Worm (Caenorhabditis elegans) whole organism, mixed stage, embryonic: ENCODE results near the gene B0348.10.

ENCODE experiments used
- M03D4.4 ChIP-seq: sonication (generic microtip); optimal IDR thresholded peaks from 2 replicates; lab custom pipeline; 2017; ENCODE audit warnings: mild to moderate bottlenecking, missing genetic modification characterization, missing compliant biosample characterization
- bed-3 ChIP-seq: fragments of 200-800 bp; sonication (Bioruptor generic); optimal IDR thresholded peaks from 3 replicates; lab custom pipeline; 2018; ENCODE audit warnings: mild to moderate bottlenecking, missing genetic modification characterization, moderate library complexity, missing compliant biosample characterization
- blmp-1 ChIP-seq: fragments of 150-350 bp; optimal IDR thresholded peaks from 2 replicates; lab custom pipeline; 2014; ENCODE audit warnings: missing biosample characterization, missing genetic modification characterization
- ceh-39 ChIP-seq: fragments of 150-350 bp; optimal IDR thresholded peaks from 2 replicates; lab custom pipeline; 2014; ENCODE audit warnings: missing biosample characterization, missing genetic modification characterization
- ceh-43 ChIP-seq: fragments of 200-800 bp; sonication (Bioruptor generic); optimal IDR thresholded peaks from 2 replicates; lab custom pipeline; 2018; ENCODE audit warnings: mild to moderate bottlenecking, missing genetic modification characterization, moderate library complexity, missing compliant biosample characterization
- ceh-83 ChIP-seq: fragments of 200-800 bp; sonication (Bioruptor generic); optimal IDR thresholded peaks from 2 replicates; lab custom pipeline; 2018; ENCODE audit warnings: mild to moderate bottlenecking, missing genetic modification characterization, missing compliant biosample characterization
- ces-1 ChIP-seq: fragments of 150-350 bp; optimal IDR thresholded peaks from 2 replicates; lab custom pipeline; 2014; ENCODE audit warnings: missing biosample characterization, missing genetic modification reagents, missing genetic modification characterization
- cnd-1 ChIP-seq: fragments of 200-800 bp; sonication (Bioruptor generic); optimal IDR thresholded peaks from 2 replicates; lab custom pipeline; 2018; ENCODE audit warnings: mild to moderate bottlenecking, missing genetic modification characterization, missing compliant biosample characterization
- drap-1 ChIP-seq: fragments of 200-800 bp; sonication (Bioruptor generic); optimal IDR thresholded peaks from 3 replicates; lab custom pipeline; 2018; ENCODE audit warnings: mild to moderate bottlenecking, missing genetic modification characterization, missing compliant biosample characterization
- elt-1 ChIP-seq: sonication (generic microtip); optimal IDR thresholded peaks from 2 replicates; lab custom pipeline; 2017; ENCODE audit warnings: missing genetic modification characterization, mild to moderate bottlenecking, missing compliant biosample characterization, antibody characterized with exemption, moderate library complexity, borderline replicate concordance; ENCODE audit not compliant: insufficient read depth
- elt-3 ChIP-seq: fragments of 150-350 bp; optimal IDR thresholded peaks from 2 replicates; lab custom pipeline; 2014; ENCODE audit warnings: missing biosample characterization, missing genetic modification characterization
- flh-1 ChIP-seq: fragments of 200-800 bp; sonication (Bioruptor generic); optimal IDR thresholded peaks from 2 replicates; lab custom pipeline; 2018; ENCODE audit warnings: mild to moderate bottlenecking, missing genetic modification characterization, moderate library complexity, missing compliant biosample characterization
- ham-2 ChIP-seq: fragments of 200-800 bp; sonication (Bioruptor generic); optimal IDR thresholded peaks from 2 replicates; lab custom pipeline; 2018; ENCODE audit warnings: mild to moderate bottlenecking, missing genetic modification characterization, missing compliant biosample characterization
- hlh-1 ChIP-seq: fragments of 150-350 bp; optimal IDR thresholded peaks from 2 replicates; lab custom pipeline; 2014; ENCODE audit warnings: missing biosample characterization, missing genetic modification reagents, missing genetic modification characterization
- lin-13 ChIP-seq: fragments of 150-350 bp; optimal IDR thresholded peaks from 2 replicates; lab custom pipeline; 2014; ENCODE audit warnings: missing biosample characterization, missing genetic modification characterization
- lin-32 ChIP-seq: fragments of 200-800 bp; sonication (Bioruptor generic); optimal IDR thresholded peaks from 2 replicates; lab custom pipeline; 2018; ENCODE audit warnings: mild to moderate bottlenecking, missing genetic modification characterization, missing compliant biosample characterization
- lsy-2 ChIP-seq: fragments of 150-350 bp; optimal IDR thresholded peaks from 2 replicates; lab custom pipeline; 2014; ENCODE audit warnings: missing biosample characterization, missing genetic modification characterization
- mab-5 ChIP-seq: fragments of 150-350 bp; optimal IDR thresholded peaks from 2 replicates; lab custom pipeline; 2014; ENCODE audit warnings: missing biosample characterization, missing genetic modification characterization
- mep-1 ChIP-seq: fragments of 150-350 bp; optimal IDR thresholded peaks from 2 replicates; lab custom pipeline; 2017; ENCODE audit warnings: missing biosample characterization, missing genetic modification reagents, missing genetic modification characterization, inconsistent platforms
- mls-2 ChIP-seq: sonication (generic microtip); optimal IDR thresholded peaks from 2 replicates; lab custom pipeline; 2016; ENCODE audit warnings: mild to moderate bottlenecking, missing genetic modification characterization, moderate library complexity, missing compliant biosample characterization
- nhr-12 ChIP-seq: fragments of 150-350 bp; optimal IDR thresholded peaks from 2 replicates; lab custom pipeline; 2014; ENCODE audit warnings: missing biosample characterization, missing genetic modification characterization
- nhr-2 ChIP-seq: fragments of 150-350 bp; optimal IDR thresholded peaks from 2 replicates; lab custom pipeline; 2014; ENCODE audit warnings: missing biosample characterization, missing genetic modification characterization
- nhr-237 ChIP-seq: fragments of 150-350 bp; optimal IDR thresholded peaks from 2 replicates; lab custom pipeline; 2014; ENCODE audit warnings: missing biosample characterization, missing genetic modification characterization
- nhr-28 ChIP-seq: fragments of 150-350 bp; optimal IDR thresholded peaks from 2 replicates; lab custom pipeline; 2014; ENCODE audit warnings: missing biosample characterization, missing genetic modification characterization
- nhr-76 ChIP-seq: sonication (generic microtip); optimal IDR thresholded peaks from 2 replicates; lab custom pipeline; 2017; ENCODE audit warnings: missing biosample characterization, missing genetic modification characterization
- pha-4 ChIP-seq: fragments of 150-350 bp; optimal IDR thresholded peaks from 2 replicates; lab custom pipeline; 2018; ENCODE audit warnings: missing biosample characterization, missing genetic modification reagents, missing genetic modification characterization
- sem-2 ChIP-seq: fragments of 200-800 bp; sonication (Bioruptor generic); optimal IDR thresholded peaks from 2 replicates; lab custom pipeline; 2018; ENCODE audit warnings: mild to moderate bottlenecking, missing genetic modification characterization, missing compliant biosample characterization
- snpc-4 ChIP-seq: fragments of 150-350 bp; optimal IDR thresholded peaks from 2 replicates; lab custom pipeline; 2014; ENCODE audit warnings: missing biosample characterization, missing genetic modification characterization
- sptf-1 ChIP-seq: sonication (generic microtip); optimal IDR thresholded peaks from 2 replicates; lab custom pipeline; 2017; ENCODE audit warnings: mild to moderate bottlenecking, missing genetic modification characterization, moderate library complexity, missing compliant biosample characterization
- tbx-8 ChIP-seq: fragments of 200-800 bp; sonication (Bioruptor generic); optimal IDR thresholded peaks from 2 replicates; lab custom pipeline; 2018; ENCODE audit warnings: mild to moderate bottlenecking, missing genetic modification characterization, moderate library complexity, missing compliant biosample characterization
- unc-120 ChIP-seq: sonication (generic microtip); optimal IDR thresholded peaks from 2 replicates; lab custom pipeline; 2017; ENCODE audit warnings: missing genetic modification characterization, missing compliant biosample characterization; ENCODE audit not compliant: poor library complexity, severe bottlenecking
- unc-39 ChIP-seq: fragments of 150-350 bp; optimal IDR thresholded peaks from 2 replicates; lab custom pipeline; 2014; ENCODE audit warnings: missing biosample characterization, missing genetic modification characterization
- unc-62 ChIP-seq: fragments of 150-350 bp; optimal IDR thresholded peaks from 2 replicates; lab custom pipeline; 2014; ENCODE audit warnings: missing biosample characterization, missing genetic modification reagents, missing genetic modification characterization
- zip-8 ChIP-seq: fragments of 150-350 bp; optimal IDR thresholded peaks from 2 replicates; lab custom pipeline; 2014; ENCODE audit warnings: missing biosample characterization, missing genetic modification characterization
- ztf-11 ChIP-seq: fragments of 150-350 bp; optimal IDR thresholded peaks from 2 replicates; lab custom pipeline; 2014; ENCODE audit warnings: missing biosample characterization, missing genetic modification characterization

Gene B0348.10

DNA sequence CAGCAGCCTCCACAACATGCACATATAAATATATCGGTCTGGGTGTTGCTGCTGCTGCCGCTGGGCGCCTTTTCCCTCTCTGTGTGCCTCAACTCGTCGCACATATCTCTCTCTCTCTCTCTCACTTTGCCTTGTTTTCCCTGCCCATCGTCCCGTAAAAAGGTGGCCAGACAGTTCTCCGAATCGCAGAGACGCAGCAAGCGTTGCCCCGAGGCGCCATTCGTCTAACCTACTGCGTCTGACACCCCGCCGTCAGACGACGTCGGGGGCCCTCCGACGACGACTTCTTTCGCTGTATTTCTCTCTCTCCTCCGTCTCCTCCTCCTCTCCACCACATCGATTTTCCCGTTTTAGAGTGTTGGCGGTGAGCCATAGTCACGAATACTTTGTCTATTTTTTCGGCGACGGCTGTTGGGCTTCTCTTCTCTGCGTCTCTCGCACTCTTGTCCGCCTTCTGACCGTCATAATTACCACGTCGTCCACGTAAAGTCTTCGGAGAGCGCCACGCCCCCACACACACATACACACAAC, at the start of gene B0348.10:
Gene B0348.10, minus strand, starts transcription at position 24 of the 531 bp plus-strand sequence.
- TF ChIP-seq unc-120 (peak; percentile 29), ces-1 (GFP tag; lab: Kevin White, UChicago) (peak; percentile 53), ztf-11 (tag; lab: Kevin White, UChicago) (peak; percentile 1), lsy-2 (tag; lab: Kevin White, UChicago) (peak; percentile 2), mep-1 (tag; lab: Kevin White, UChicago) (peak; percentile 20), elt-1 (tag; lab: Kevin White, UChicago) (no peak), drap-1 (GFP tag; lab: Kevin White, UChicago) (peak; percentile 35), nhr-28 (tag; lab: Kevin White, UChicago) (no peak), cnd-1 (tag; lab: Kevin White, UChicago) (no peak), nhr-237 (tag; lab: Kevin White, UChicago) (peak; percentile 21), unc-62 (GFP tag; lab: Kevin White, UChicago) (peak; percentile 78), ham-2 (peak; percentile 19), mls-2 (peak; percentile 51)

DNA sequence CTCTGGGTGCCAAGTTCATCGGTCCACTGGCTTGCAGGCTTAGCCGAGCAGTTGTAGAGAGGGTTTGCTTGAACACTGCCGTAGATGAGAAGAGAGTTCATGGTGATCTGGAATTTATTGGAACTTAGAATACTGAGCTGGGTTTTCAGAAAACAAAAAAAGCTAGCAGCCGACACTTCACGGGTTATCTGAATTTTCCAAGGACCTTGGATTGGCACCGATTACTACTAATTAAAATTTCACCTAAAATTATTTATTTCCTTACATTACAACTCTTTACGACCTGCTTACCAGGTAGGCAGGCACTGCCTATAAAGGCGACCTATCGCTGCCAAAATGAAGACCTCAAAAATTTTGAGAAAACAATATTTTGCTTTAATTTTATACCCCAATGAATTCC, 47.4 kb upstream of the B0348.10 start, which contains the start of gene srt-52:
Gene srt-52, minus strand, starts transcription at position 101 of the 400 bp plus-strand sequence.
- no peak for TF ChIP-seq sem-2 (GFP tag; lab: Kevin White, UChicago)
- no peak for TF ChIP-seq bed-3
- no peak for TF ChIP-seq zip-8 (tag; lab: Kevin White, UChicago)
- TF ChIP-seq ces-1 (GFP tag; lab: Kevin White, UChicago) = no peak
- TF ChIP-seq nhr-76 (tag; lab: Kevin White, UChicago) = no peak
- no peak for TF ChIP-seq cnd-1 (tag; lab: Kevin White, UChicago)
- no peak for TF ChIP-seq ham-2
- TF ChIP-seq unc-62 (GFP tag; lab: Kevin White, UChicago) = no peak
- TF ChIP-seq nhr-28 (tag; lab: Kevin White, UChicago) = no peak
- TF ChIP-seq drap-1 (GFP tag; lab: Kevin White, UChicago) = no peak
- no peak for TF ChIP-seq blmp-1 (tag; lab: Kevin White, UChicago)
- TF ChIP-seq mls-2 = no peak
- TF ChIP-seq nhr-2 = no peak
- no peak for TF ChIP-seq unc-120
- no peak for TF ChIP-seq mep-1 (tag; lab: Kevin White, UChicago)

DNA sequence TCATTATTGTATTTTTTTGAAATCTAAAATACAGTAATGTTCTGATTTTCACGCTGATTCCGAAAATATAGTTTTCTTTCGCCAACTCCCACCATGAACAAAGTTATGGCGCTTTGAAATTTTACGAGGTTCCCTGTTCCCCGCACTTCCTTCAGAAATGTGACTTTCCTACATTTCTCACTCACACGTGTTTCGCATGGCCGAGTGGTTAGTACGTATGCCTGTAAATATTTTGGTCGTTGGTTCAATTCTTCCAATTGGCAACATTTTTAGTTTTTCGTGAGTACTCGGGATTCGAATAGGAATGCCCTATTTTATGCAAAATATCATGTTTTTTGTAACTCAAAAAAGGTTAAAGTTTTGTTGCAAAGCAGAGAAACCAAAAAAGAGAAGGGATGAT, 44.7 kb upstream of the B0348.10 start:
- TF ChIP-seq ceh-43 (peak; percentile 73), mab-5 (tag; lab: Kevin White, UChicago) (no peak), ham-2 (peak; percentile 75), nhr-28 (tag; lab: Kevin White, UChicago) (peak; percentile 68), nhr-237 (tag; lab: Kevin White, UChicago) (no peak), lsy-2 (tag; lab: Kevin White, UChicago) (no peak), cnd-1 (tag; lab: Kevin White, UChicago) (peak; percentile 66), nhr-12 (tag; lab: Kevin White, UChicago) (no peak), tbx-8 (GFP tag; lab: Kevin White, UChicago) (peak; percentile 11), lin-13 (tag; lab: Kevin White, UChicago) (peak; percentile 29), elt-3 (tag; lab: Kevin White, UChicago) (no peak), lin-32 (peak; percentile 73), ztf-11 (tag; lab: Kevin White, UChicago) (no peak), drap-1 (GFP tag; lab: Kevin White, UChicago) (peak; percentile 85), pha-4 (tag; lab: Kevin White, UChicago) (no peak), unc-120 (peak; percentile 48), ces-1 (GFP tag; lab: Kevin White, UChicago) (no peak), mls-2 (peak; percentile 77), blmp-1 (tag; lab: Kevin White, UChicago) (peak; percentile 30), nhr-76 (tag; lab: Kevin White, UChicago) (no peak), mep-1 (tag; lab: Kevin White, UChicago) (no peak), nhr-2 (no peak), hlh-1 (peak; percentile 37), ceh-83 (peak; percentile 79), unc-62 (GFP tag; lab: Kevin White, UChicago) (no peak), unc-39 (tag; lab: Kevin White, UChicago) (no peak), M03D4.4 (tag; lab: Kevin White, UChicago) (peak; percentile 82), bed-3 (peak; percentile 75), flh-1 (GFP tag; lab: Kevin White, UChicago) (peak; percentile 53), zip-8 (tag; lab: Kevin White, UChicago) (no peak), snpc-4 (tag; lab: Kevin White, UChicago) (no peak), sem-2 (GFP tag; lab: Kevin White, UChicago) (peak; percentile 65), sptf-1 (peak; percentile 88), ceh-39 (tag; lab: Kevin White, UChicago) (no peak), elt-1 (tag; lab: Kevin White, UChicago) (no peak)
